Worm (Caenorhabditis elegans) whole organism, mixed stage, embryonic: ENCODE results near the gene F08G2.5.

Source experiments
- M03D4.4 ChIP-seq: sonication (generic microtip); optimal IDR thresholded peaks from 2 replicates; lab custom pipeline; 2017; ENCODE audit warnings: mild to moderate bottlenecking, missing genetic modification characterization, missing compliant biosample characterization
- bed-3 ChIP-seq: fragments of 200-800 bp; sonication (Bioruptor generic); optimal IDR thresholded peaks from 3 replicates; lab custom pipeline; 2018; ENCODE audit warnings: mild to moderate bottlenecking, missing genetic modification characterization, moderate library complexity, missing compliant biosample characterization
- blmp-1 ChIP-seq: fragments of 150-350 bp; optimal IDR thresholded peaks from 2 replicates; lab custom pipeline; 2014; ENCODE audit warnings: missing biosample characterization, missing genetic modification characterization
- ceh-39 ChIP-seq: fragments of 150-350 bp; optimal IDR thresholded peaks from 2 replicates; lab custom pipeline; 2014; ENCODE audit warnings: missing biosample characterization, missing genetic modification characterization
- ceh-43 ChIP-seq: fragments of 200-800 bp; sonication (Bioruptor generic); optimal IDR thresholded peaks from 2 replicates; lab custom pipeline; 2018; ENCODE audit warnings: mild to moderate bottlenecking, missing genetic modification characterization, moderate library complexity, missing compliant biosample characterization
- ceh-83 ChIP-seq: fragments of 200-800 bp; sonication (Bioruptor generic); optimal IDR thresholded peaks from 2 replicates; lab custom pipeline; 2018; ENCODE audit warnings: mild to moderate bottlenecking, missing genetic modification characterization, missing compliant biosample characterization
- ces-1 ChIP-seq: fragments of 150-350 bp; optimal IDR thresholded peaks from 2 replicates; lab custom pipeline; 2014; ENCODE audit warnings: missing biosample characterization, missing genetic modification reagents, missing genetic modification characterization
- cnd-1 ChIP-seq: fragments of 200-800 bp; sonication (Bioruptor generic); optimal IDR thresholded peaks from 2 replicates; lab custom pipeline; 2018; ENCODE audit warnings: mild to moderate bottlenecking, missing genetic modification characterization, missing compliant biosample characterization
- drap-1 ChIP-seq: fragments of 200-800 bp; sonication (Bioruptor generic); optimal IDR thresholded peaks from 3 replicates; lab custom pipeline; 2018; ENCODE audit warnings: mild to moderate bottlenecking, missing genetic modification characterization, missing compliant biosample characterization
- elt-1 ChIP-seq: sonication (generic microtip); optimal IDR thresholded peaks from 2 replicates; lab custom pipeline; 2017; ENCODE audit warnings: missing genetic modification characterization, mild to moderate bottlenecking, missing compliant biosample characterization, antibody characterized with exemption, moderate library complexity, borderline replicate concordance; ENCODE audit not compliant: insufficient read depth
- elt-3 ChIP-seq: fragments of 150-350 bp; optimal IDR thresholded peaks from 2 replicates; lab custom pipeline; 2014; ENCODE audit warnings: missing biosample characterization, missing genetic modification characterization
- flh-1 ChIP-seq: fragments of 200-800 bp; sonication (Bioruptor generic); optimal IDR thresholded peaks from 2 replicates; lab custom pipeline; 2018; ENCODE audit warnings: mild to moderate bottlenecking, missing genetic modification characterization, moderate library complexity, missing compliant biosample characterization
- hlh-1 ChIP-seq: fragments of 150-350 bp; optimal IDR thresholded peaks from 2 replicates; lab custom pipeline; 2014; ENCODE audit warnings: missing biosample characterization, missing genetic modification reagents, missing genetic modification characterization
- lin-13 ChIP-seq: fragments of 150-350 bp; optimal IDR thresholded peaks from 2 replicates; lab custom pipeline; 2014; ENCODE audit warnings: missing biosample characterization, missing genetic modification characterization
- lin-32 ChIP-seq: fragments of 200-800 bp; sonication (Bioruptor generic); optimal IDR thresholded peaks from 2 replicates; lab custom pipeline; 2018; ENCODE audit warnings: mild to moderate bottlenecking, missing genetic modification characterization, missing compliant biosample characterization
- lsy-2 ChIP-seq: fragments of 150-350 bp; optimal IDR thresholded peaks from 2 replicates; lab custom pipeline; 2014; ENCODE audit warnings: missing biosample characterization, missing genetic modification characterization
- mab-5 ChIP-seq: fragments of 150-350 bp; optimal IDR thresholded peaks from 2 replicates; lab custom pipeline; 2014; ENCODE audit warnings: missing biosample characterization, missing genetic modification characterization
- mep-1 ChIP-seq: fragments of 150-350 bp; optimal IDR thresholded peaks from 2 replicates; lab custom pipeline; 2017; ENCODE audit warnings: missing biosample characterization, missing genetic modification reagents, missing genetic modification characterization, inconsistent platforms
- mls-2 ChIP-seq: sonication (generic microtip); optimal IDR thresholded peaks from 2 replicates; lab custom pipeline; 2016; ENCODE audit warnings: mild to moderate bottlenecking, missing genetic modification characterization, moderate library complexity, missing compliant biosample characterization
- nhr-12 ChIP-seq: fragments of 150-350 bp; optimal IDR thresholded peaks from 2 replicates; lab custom pipeline; 2014; ENCODE audit warnings: missing biosample characterization, missing genetic modification characterization
- nhr-2 ChIP-seq: fragments of 150-350 bp; optimal IDR thresholded peaks from 2 replicates; lab custom pipeline; 2014; ENCODE audit warnings: missing biosample characterization, missing genetic modification characterization
- nhr-237 ChIP-seq: fragments of 150-350 bp; optimal IDR thresholded peaks from 2 replicates; lab custom pipeline; 2014; ENCODE audit warnings: missing biosample characterization, missing genetic modification characterization
- pha-4 ChIP-seq: fragments of 150-350 bp; optimal IDR thresholded peaks from 2 replicates; lab custom pipeline; 2018; ENCODE audit warnings: missing biosample characterization, missing genetic modification reagents, missing genetic modification characterization
- sem-2 ChIP-seq: fragments of 200-800 bp; sonication (Bioruptor generic); optimal IDR thresholded peaks from 2 replicates; lab custom pipeline; 2018; ENCODE audit warnings: mild to moderate bottlenecking, missing genetic modification characterization, missing compliant biosample characterization
- sptf-1 ChIP-seq: sonication (generic microtip); optimal IDR thresholded peaks from 2 replicates; lab custom pipeline; 2017; ENCODE audit warnings: mild to moderate bottlenecking, missing genetic modification characterization, moderate library complexity, missing compliant biosample characterization
- tbx-8 ChIP-seq: fragments of 200-800 bp; sonication (Bioruptor generic); optimal IDR thresholded peaks from 2 replicates; lab custom pipeline; 2018; ENCODE audit warnings: mild to moderate bottlenecking, missing genetic modification characterization, moderate library complexity, missing compliant biosample characterization
- unc-120 ChIP-seq: sonication (generic microtip); optimal IDR thresholded peaks from 2 replicates; lab custom pipeline; 2017; ENCODE audit warnings: missing genetic modification characterization, missing compliant biosample characterization; ENCODE audit not compliant: poor library complexity, severe bottlenecking
- unc-39 ChIP-seq: fragments of 150-350 bp; optimal IDR thresholded peaks from 2 replicates; lab custom pipeline; 2014; ENCODE audit warnings: missing biosample characterization, missing genetic modification characterization
- unc-62 ChIP-seq: fragments of 150-350 bp; optimal IDR thresholded peaks from 2 replicates; lab custom pipeline; 2014; ENCODE audit warnings: missing biosample characterization, missing genetic modification reagents, missing genetic modification characterization
- zip-8 ChIP-seq: fragments of 150-350 bp; optimal IDR thresholded peaks from 2 replicates; lab custom pipeline; 2014; ENCODE audit warnings: missing biosample characterization, missing genetic modification characterization
- ztf-11 ChIP-seq: fragments of 150-350 bp; optimal IDR thresholded peaks from 2 replicates; lab custom pipeline; 2014; ENCODE audit warnings: missing biosample characterization, missing genetic modification characterization

F08G2.5 gene

DNA sequence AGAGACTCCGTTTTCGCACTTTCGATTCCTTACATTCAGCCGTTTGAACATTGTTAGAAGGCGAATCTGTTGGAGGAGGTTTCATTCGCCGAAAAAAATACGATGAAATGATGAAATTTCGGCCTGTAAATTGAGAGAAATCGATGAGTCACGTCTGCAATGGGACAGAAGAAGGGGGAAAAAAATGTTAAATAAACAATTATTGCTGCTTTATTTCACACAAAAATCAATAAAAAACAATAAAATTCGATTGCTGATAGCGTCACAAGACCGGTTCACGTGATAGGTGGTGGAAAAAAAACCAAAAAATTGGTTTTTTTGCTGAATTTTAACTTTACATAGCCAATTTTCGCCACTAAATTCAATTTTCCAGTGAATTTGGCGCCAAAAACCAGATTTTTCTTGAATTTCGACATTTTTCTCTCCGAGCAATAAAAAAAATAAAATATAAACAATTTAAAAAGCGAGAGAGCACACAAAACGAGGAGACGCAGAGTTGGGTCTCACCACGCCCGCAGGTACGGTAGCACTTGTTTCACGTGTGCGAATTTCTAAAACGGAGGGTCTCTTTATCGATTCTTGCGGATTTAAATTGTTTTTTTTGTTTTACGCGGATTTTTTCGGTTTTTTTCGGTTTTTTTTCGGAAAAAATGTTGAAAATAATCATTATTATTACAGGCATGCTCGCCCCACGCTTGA, 38.9 kb upstream of the F08G2.5 start, which contains the start of the genes cup-14 and ndub-8 (continued):
- TF ChIP-seq mls-2 (tag; lab: Kevin White, UChicago) (peak; percentile 75), hlh-1 (tag; lab: Kevin White, UChicago) (peak; percentile 12), ceh-39 (tag; lab: Kevin White, UChicago) (peak; percentile 91), nhr-237 (tag; lab: Kevin White, UChicago) (peak; percentile 84), mab-5 (tag; lab: Kevin White, UChicago) (peak; percentile 82), nhr-12 (tag; lab: Kevin White, UChicago) (no peak), elt-3 (tag; lab: Kevin White, UChicago) (no peak), cnd-1 (no peak)
- TF ChIP-seq, all 35 proteins: peak for 14

- TF ChIP-seq sem-2 (GFP tag; lab: Kevin White, UChicago) (no peak), unc-120 (no peak), unc-39 (tag; lab: Kevin White, UChicago) (no peak), mep-1 (tag; lab: Kevin White, UChicago) (no peak), nhr-2 (tag; lab: Kevin White, UChicago) (no peak), ztf-11 (tag; lab: Kevin White, UChicago) (no peak), unc-62 (GFP tag; lab: Kevin White, UChicago) (no peak), ceh-43 (no peak), sptf-1 (no peak), ces-1 (GFP tag; lab: Kevin White, UChicago) (no peak)
These were observed 29.0 kb upstream of the F08G2.5 start for ce11 chrII:13862453-13862852.

DNA sequence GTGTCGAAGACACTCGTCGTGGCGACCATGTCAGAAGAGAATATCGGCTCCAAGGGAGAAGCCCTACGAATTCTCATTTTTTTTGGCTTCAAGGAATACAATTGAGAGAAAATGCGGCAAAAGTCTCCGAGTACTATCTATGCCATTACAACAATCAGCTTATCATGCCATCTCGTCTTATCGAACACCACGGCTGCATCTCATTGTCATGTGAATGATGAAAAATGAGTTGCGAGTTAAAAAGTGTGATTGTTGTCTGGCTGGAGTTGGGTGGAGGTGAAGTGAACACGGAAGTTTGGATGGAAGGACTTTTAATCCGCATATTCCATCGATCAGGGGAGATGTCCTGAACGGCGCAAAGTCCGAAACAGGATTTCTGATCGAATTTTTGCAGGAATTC, 27.5 kb upstream of the F08G2.5 start:
- TF ChIP-seq tbx-8 (GFP tag; lab: Kevin White, UChicago) (no peak), nhr-237 (tag; lab: Kevin White, UChicago) (no peak), ces-1 (GFP tag; lab: Kevin White, UChicago) (no peak), pha-4 (no peak), lin-13 (tag; lab: Kevin White, UChicago) (no peak), ceh-39 (tag; lab: Kevin White, UChicago) (no peak), sptf-1 (no peak), blmp-1 (no peak), nhr-12 (tag; lab: Kevin White, UChicago) (no peak), mab-5 (tag; lab: Kevin White, UChicago) (no peak), zip-8 (tag; lab: Kevin White, UChicago) (no peak), unc-39 (tag; lab: Kevin White, UChicago) (no peak)

DNA sequence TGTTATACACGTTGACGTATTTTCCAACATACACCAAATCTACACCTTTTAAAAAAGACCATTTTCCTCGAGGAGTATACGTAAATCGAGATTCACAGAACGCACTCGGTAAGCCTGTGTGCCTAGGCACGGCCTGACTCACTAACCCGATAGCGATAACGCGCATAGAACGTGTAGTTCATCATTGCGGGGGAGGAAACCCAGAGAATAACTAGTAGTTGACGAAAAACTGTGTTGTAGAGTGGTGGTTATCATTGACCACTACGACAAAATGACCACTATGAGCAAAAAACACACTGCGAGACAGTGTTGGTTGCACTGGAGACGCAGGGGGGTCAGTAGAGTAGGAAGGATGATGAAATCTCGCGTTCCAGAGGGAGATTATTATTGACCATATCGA, 26.4 kb upstream of the F08G2.5 start:
- TF ChIP-seq sem-2 (GFP tag; lab: Kevin White, UChicago) (no peak), elt-3 (tag; lab: Kevin White, UChicago) (no peak), M03D4.4 (tag; lab: Kevin White, UChicago) (no peak), ceh-43 (no peak), unc-120 (no peak), flh-1 (GFP tag; lab: Kevin White, UChicago) (no peak), lsy-2 (tag; lab: Kevin White, UChicago) (no peak), lin-32 (GFP tag; lab: Kevin White, UChicago) (no peak), pha-4 (no peak), sptf-1 (no peak), drap-1 (GFP tag; lab: Kevin White, UChicago) (no peak), ces-1 (GFP tag; lab: Kevin White, UChicago) (no peak), mep-1 (tag; lab: Kevin White, UChicago) (no peak), unc-62 (GFP tag; lab: Kevin White, UChicago) (no peak), mls-2 (tag; lab: Kevin White, UChicago) (no peak)

DNA sequence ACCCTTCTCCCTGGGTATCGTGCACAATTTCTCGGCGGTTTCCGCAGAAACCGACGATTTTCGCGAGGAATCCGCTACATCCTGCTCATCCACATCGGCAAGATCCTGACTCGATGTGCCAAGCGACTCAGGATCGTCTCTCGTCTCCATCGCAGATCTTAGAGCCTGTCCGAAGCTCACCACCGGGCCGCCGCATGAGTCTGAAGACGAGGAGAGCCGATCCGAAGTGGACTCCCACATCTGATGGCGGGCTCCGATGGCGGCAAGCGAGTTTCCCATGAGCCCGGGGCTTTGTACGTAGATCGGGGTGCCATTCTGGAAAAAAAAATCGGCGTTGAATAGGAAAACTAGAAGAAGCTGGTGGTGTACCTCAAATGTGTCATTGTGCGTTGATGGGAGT, 24.9 kb upstream of the F08G2.5 start:
- TF ChIP-seq nhr-2 (tag; lab: Kevin White, UChicago) (no peak), unc-39 (tag; lab: Kevin White, UChicago) (no peak), mls-2 (tag; lab: Kevin White, UChicago) (no peak), drap-1 (GFP tag; lab: Kevin White, UChicago) (no peak), M03D4.4 (tag; lab: Kevin White, UChicago) (no peak)

- TF ChIP-seq elt-3 (tag; lab: Kevin White, UChicago), result no peak
- TF ChIP-seq ces-1 (GFP tag; lab: Kevin White, UChicago), result no peak
- no peak for TF ChIP-seq sem-2 (GFP tag; lab: Kevin White, UChicago)
- TF ChIP-seq mep-1 (tag; lab: Kevin White, UChicago), result no peak
- TF ChIP-seq lin-13 (tag; lab: Kevin White, UChicago), result no peak
- no peak for TF ChIP-seq mls-2 (tag; lab: Kevin White, UChicago)
- no peak for TF ChIP-seq ceh-83 (GFP tag; lab: Kevin White, UChicago)
- no peak for TF ChIP-seq lsy-2 (tag; lab: Kevin White, UChicago)
- no peak for TF ChIP-seq flh-1 (GFP tag; lab: Kevin White, UChicago)
- no peak for TF ChIP-seq elt-1 (tag; lab: Kevin White, UChicago)
- TF ChIP-seq zip-8 (tag; lab: Kevin White, UChicago), result no peak
- no peak for TF ChIP-seq bed-3 (GFP tag; lab: Kevin White, UChicago)
- TF ChIP-seq cnd-1, result no peak
- TF ChIP-seq ceh-39 (tag; lab: Kevin White, UChicago), result no peak
- TF ChIP-seq, all 35 proteins: peak for 0
These were observed 21.9 kb upstream of the F08G2.5 start for ce11 chrII:13855352-13855751.
